Worm (Caenorhabditis elegans): ENCODE measurements around the gene T01G1.4.

- no peak for TF ChIP-seq mab-5 (tag; optimal IDR thresholded peaks at IDR 0.05)
- no peak for TF ChIP-seq ama-1 (optimal IDR thresholded peaks at IDR 0.05)
- no peak for TF ChIP-seq ceh-82 (tag; optimal IDR thresholded peaks at IDR 0.05)
- TF ChIP-seq nhr-6 (tag; optimal IDR thresholded peaks at IDR 0.05) = no peak
- no peak for TF ChIP-seq snpc-4 (tag; optimal IDR thresholded peaks at IDR 0.05)
- TF ChIP-seq lsy-2 (tag; optimal IDR thresholded peaks at IDR 0.05) = no peak
- TF ChIP-seq lin-39 (tag; optimal IDR thresholded peaks at IDR 0.05) = no peak
Observed at ce11 chrIV:11352768-11353167, 8.5 kb downstream of the T01G1.4 start.

Measured in whole organism, L2 larva.